Fruit fly (Drosophila melanogaster): ENCODE results near the gene CG45065.

Gene CG45065

dm6 chrX:14825470-14825787 lies 57.0 kb downstream of the CG45065 start:
- TF ChIP-seq Mio (GFP tag; optimal IDR thresholded peaks at IDR 0.05) (no peak), Sp1 (GFP tag; optimal IDR thresholded peaks at IDR 0.05) (no peak), psq (GFP tag; optimal IDR thresholded peaks at IDR 0.05) (peak; percentile 63), sage (GFP tag; optimal IDR thresholded peaks at IDR 0.05) (no peak)
